Worm (Caenorhabditis elegans) whole organism, early embryonic: Measurements from ENCODE around the gene asps-1.
A peak's percentile ranks its signal among the peaks of the same experiment; 100 is the strongest.

ENCODE experiments used
- B0310.2 ChIP-seq: sonication (generic microtip); optimal IDR thresholded peaks from 2 replicates; lab custom pipeline; 2016; ENCODE audit warnings: mild to moderate bottlenecking, missing genetic modification characterization, missing compliant biosample characterization
- F13C5.2 ChIP-seq: sonication (generic microtip); optimal IDR thresholded peaks from 2 replicates; lab custom pipeline; 2017; ENCODE audit warnings: mild to moderate bottlenecking, missing genetic modification characterization, inconsistent platforms, missing compliant biosample characterization
- aly-1 ChIP-seq: sonication (generic microtip); optimal IDR thresholded peaks from 2 replicates; lab custom pipeline; 2016; ENCODE audit warnings: missing genetic modification characterization, missing compliant biosample characterization
- ama-1 ChIP-seq: fragments of 150-350 bp; optimal IDR thresholded peaks from 2 replicates; lab custom pipeline; 2014
- ceh-13 ChIP-seq: fragments of 200-800 bp; sonication (Bioruptor generic); optimal IDR thresholded peaks from 2 replicates; lab custom pipeline; 2018; ENCODE audit warnings: mild to moderate bottlenecking, missing genetic modification characterization, missing compliant biosample characterization
- ceh-36 ChIP-seq: sonication (generic microtip); optimal IDR thresholded peaks from 2 replicates; lab custom pipeline; 2016; ENCODE audit warnings: missing genetic modification characterization, inconsistent platforms, missing compliant biosample characterization
- ets-7 ChIP-seq: sonication (generic microtip); optimal IDR thresholded peaks from 2 replicates; lab custom pipeline; 2016; ENCODE audit warnings: missing genotype, missing genetic modification characterization, missing compliant biosample characterization
- flt-1 ChIP-seq: fragments of 200-800 bp; sonication (Bioruptor generic); IDR thresholded peaks from 2 replicates; pipeline ENCODE4 v1.3.6; 2022; ENCODE audit warnings: missing genetic modification characterization, missing compliant biosample characterization
- hmbx-1 ChIP-seq: sonication (generic microtip); optimal IDR thresholded peaks from 2 replicates; lab custom pipeline; 2016; ENCODE audit warnings: mild to moderate bottlenecking, missing genetic modification characterization, missing compliant biosample characterization
- hmg-4 ChIP-seq: fragments of 200-800 bp; sonication (Bioruptor generic); optimal IDR thresholded peaks from 2 replicates; lab custom pipeline; 2018; ENCODE audit warnings: mild to moderate bottlenecking, missing genetic modification characterization, missing compliant biosample characterization
- hnd-1 ChIP-seq: sonication (generic microtip); optimal IDR thresholded peaks from 2 replicates; lab custom pipeline; 2016; ENCODE audit warnings: missing genetic modification characterization, missing compliant biosample characterization
- pes-1 ChIP-seq: fragments of 200-800 bp; sonication (Bioruptor generic); IDR thresholded peaks from 2 replicates; pipeline ENCODE4 v1.3.6; 2022; ENCODE audit warnings: missing genetic modification reagents, missing genetic modification characterization, missing compliant biosample characterization
- scrt-1 ChIP-seq: fragments of 200-800 bp; sonication (Bioruptor generic); IDR thresholded peaks from 2 replicates; pipeline ENCODE4 v1.3.6; 2022; ENCODE audit warnings: missing genetic modification characterization, missing compliant biosample characterization
- sea-1 ChIP-seq: fragments of 200-800 bp; sonication (Bioruptor generic); conservative IDR thresholded peaks from 2 replicates; pipeline ENCODE4 v1.3.6; 2022; ENCODE audit warnings: missing genetic modification characterization, missing compliant biosample characterization
- tbx-11 ChIP-seq: fragments of 200-800 bp; sonication (Bioruptor generic); IDR thresholded peaks from 2 replicates; pipeline ENCODE4 v1.3.6; 2022; ENCODE audit warnings: missing genetic modification characterization, missing compliant biosample characterization
- tbx-37 ChIP-seq: fragments of 200-800 bp; sonication (Bioruptor generic); conservative IDR thresholded peaks from 2 replicates; pipeline ENCODE4 v1.3.6; 2022; ENCODE audit warnings: missing genetic modification reagents, missing genetic modification characterization, missing compliant biosample characterization
- tra-4 ChIP-seq: sonication (generic microtip); optimal IDR thresholded peaks from 2 replicates; lab custom pipeline; 2017; ENCODE audit warnings: missing genetic modification characterization, missing compliant biosample characterization

The asps-1 gene

ce11 chrV:10332012-10332411 lies 14.8 kb upstream of the asps-1 start, which contains the start of gene crm-1:
Gene crm-1 (minus strand): TSS chrV:10332112.
- TF ChIP-seq F13C5.2 (tag; lab: Kevin White, UChicago) (no peak), ceh-13 (no peak), sea-1 (GFP tag; lab: Robert Waterston, UW) (no peak), scrt-1 (GFP tag; lab: Robert Waterston, UW) (no peak), hnd-1 (tag; lab: Kevin White, UChicago) (no peak), ama-1 (lab: Kevin White, UChicago) (no peak), tbx-11 (GFP tag; lab: Robert Waterston, UW) (no peak), ceh-36 (no peak), aly-1 (tag; lab: Kevin White, UChicago) (no peak)

ce11 chrV:10328080-10328479 lies 10.9 kb upstream of the asps-1 start:
- TF ChIP-seq scrt-1 (GFP tag; lab: Robert Waterston, UW) (no peak), ama-1 (lab: Kevin White, UChicago) (no peak), aly-1 (tag; lab: Kevin White, UChicago) (no peak), tra-4 (tag; lab: Kevin White, UChicago) (no peak), ceh-36 (no peak), B0310.2 (tag; lab: Kevin White, UChicago) (no peak), F13C5.2 (tag; lab: Kevin White, UChicago) (no peak), pes-1 (GFP tag; lab: Robert Waterston, UW) (no peak), hmg-4 (GFP tag; lab: Kevin White, UChicago) (no peak), tbx-37 (GFP tag; lab: Robert Waterston, UW) (no peak)

ce11 chrV:10323537-10323936 lies 6.3 kb upstream of the asps-1 start:
- TF ChIP-seq aly-1 (tag; lab: Kevin White, UChicago), result no peak
- no peak for TF ChIP-seq hnd-1 (tag; lab: Kevin White, UChicago)
- TF ChIP-seq ama-1 (lab: Kevin White, UChicago), result no peak
- no peak for TF ChIP-seq sea-1 (GFP tag; lab: Robert Waterston, UW)
- no peak for TF ChIP-seq flt-1 (GFP tag; lab: Robert Waterston, UW)

DNA sequence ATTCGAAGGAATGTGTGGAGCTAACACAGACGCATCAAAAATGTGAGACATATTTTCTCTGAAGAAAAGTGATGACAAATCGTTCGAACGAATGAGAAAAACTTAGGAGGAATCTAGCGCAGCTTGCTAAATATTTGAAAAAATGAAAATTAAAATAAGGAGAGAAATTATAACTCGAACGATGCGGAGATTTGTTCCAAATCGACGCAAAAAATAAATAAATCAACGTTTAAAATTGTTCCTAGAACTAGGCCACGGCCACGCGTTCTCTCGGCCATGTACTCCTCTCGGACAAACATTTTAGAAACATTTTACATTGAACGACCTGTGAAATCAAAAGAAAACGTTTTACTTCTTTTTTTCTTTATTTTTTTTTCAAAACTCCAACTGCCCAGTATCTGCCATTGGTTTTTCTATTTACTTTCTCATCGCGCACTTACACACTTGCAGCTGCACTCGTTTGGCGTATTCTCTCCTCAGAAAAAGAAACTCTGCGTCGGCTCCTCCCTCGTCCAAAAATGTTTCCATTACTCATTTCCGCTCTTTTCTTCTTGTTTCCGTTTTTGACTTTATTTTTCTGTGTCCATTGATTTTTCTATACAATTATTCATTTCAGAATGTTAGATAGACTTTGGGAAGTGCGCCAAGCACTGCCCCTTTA lies 3.0 kb upstream of the asps-1 start, which contains the start of the genes gna-1 and B0024.13:
gna-1 (minus strand) TSS at position 51 of the 661 bp plus-strand sequence.
B0024.13 (plus strand) TSS at position 611 of the 661 bp plus-strand sequence.
- TF ChIP-seq tbx-37 (GFP tag; lab: Robert Waterston, UW) (peak; percentile 41; the same call in 1 of the 2 replicates), ama-1 (lab: Kevin White, UChicago) (no peak), hmbx-1 (tag; lab: Kevin White, UChicago) (no peak), aly-1 (tag; lab: Kevin White, UChicago) (peak; percentile 8), ets-7 (tag; lab: Kevin White, UChicago) (no peak)

DNA sequence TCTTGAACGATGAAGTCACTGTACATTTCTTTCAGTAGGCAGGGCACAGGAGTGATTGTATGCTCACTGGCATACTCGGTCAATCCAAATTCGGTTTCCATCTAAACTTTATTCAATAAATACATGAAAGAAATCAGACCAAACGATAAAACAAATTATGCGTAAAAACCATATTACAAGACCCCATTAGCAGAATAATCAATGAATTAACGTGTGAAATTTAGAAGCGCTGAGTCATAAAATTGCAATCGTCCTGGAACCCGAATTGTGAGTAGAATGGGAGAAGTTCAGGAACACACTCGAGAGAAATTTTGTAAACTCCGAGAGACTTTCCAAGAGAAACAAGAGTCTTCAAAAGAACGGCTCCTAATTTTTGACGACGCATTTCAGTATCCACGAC lies 2.2 kb upstream of the asps-1 start, which contains the start of gene B0024.11:
B0024.11 (minus strand) TSS at position 101 of the 400 bp plus-strand sequence.
- TF ChIP-seq ceh-13 (no peak), hmg-4 (GFP tag; lab: Kevin White, UChicago) (no peak), aly-1 (tag; lab: Kevin White, UChicago) (no peak), ets-7 (tag; lab: Kevin White, UChicago) (no peak), tra-4 (tag; lab: Kevin White, UChicago) (no peak), tbx-37 (GFP tag; lab: Robert Waterston, UW) (no peak), flt-1 (GFP tag; lab: Robert Waterston, UW) (no peak), sea-1 (GFP tag; lab: Robert Waterston, UW) (no peak), hnd-1 (tag; lab: Kevin White, UChicago) (no peak), hmbx-1 (tag; lab: Kevin White, UChicago) (no peak), pes-1 (GFP tag; lab: Robert Waterston, UW) (no peak), ama-1 (lab: Kevin White, UChicago) (no peak), F13C5.2 (tag; lab: Kevin White, UChicago) (no peak), scrt-1 (GFP tag; lab: Robert Waterston, UW) (no peak), tbx-11 (GFP tag; lab: Robert Waterston, UW) (no peak), B0310.2 (tag; lab: Kevin White, UChicago) (no peak), ceh-36 (no peak)

ce11 chrV:10314371-10314770 lies 2.8 kb downstream of the asps-1 start, which contains the start of gene trx-2:
Gene trx-2 (plus strand): TSS chrV:10314671.
- no peak for TF ChIP-seq hnd-1 (tag; lab: Kevin White, UChicago)
- TF ChIP-seq ets-7 (tag; lab: Kevin White, UChicago), result no peak
- no peak for TF ChIP-seq sea-1 (GFP tag; lab: Robert Waterston, UW)
- TF ChIP-seq hmg-4 (GFP tag; lab: Kevin White, UChicago), result no peak
- no peak for TF ChIP-seq ceh-13
- no peak for TF ChIP-seq pes-1 (GFP tag; lab: Robert Waterston, UW)
- TF ChIP-seq tbx-37 (GFP tag; lab: Robert Waterston, UW), result no peak
- TF ChIP-seq F13C5.2 (tag; lab: Kevin White, UChicago), result no peak
- no peak for TF ChIP-seq flt-1 (GFP tag; lab: Robert Waterston, UW)
- no peak for TF ChIP-seq tbx-11 (GFP tag; lab: Robert Waterston, UW)
- TF ChIP-seq ceh-36, result no peak
- no peak for TF ChIP-seq hmbx-1 (tag; lab: Kevin White, UChicago)
- TF ChIP-seq ama-1 (lab: Kevin White, UChicago), result no peak
- TF ChIP-seq aly-1 (tag; lab: Kevin White, UChicago), result no peak

ce11 chrV:10313953-10314352 lies 3.2 kb downstream of the asps-1 start, which contains the start of gene gcy-6:
Gene gcy-6 (minus strand): TSS chrV:10314053.
- no peak for TF ChIP-seq B0310.2 (tag; lab: Kevin White, UChicago)
- no peak for TF ChIP-seq F13C5.2 (tag; lab: Kevin White, UChicago)
- no peak for TF ChIP-seq aly-1 (tag; lab: Kevin White, UChicago)
- no peak for TF ChIP-seq ama-1 (lab: Kevin White, UChicago)
- no peak for TF ChIP-seq hmbx-1 (tag; lab: Kevin White, UChicago)
- TF ChIP-seq pes-1 (GFP tag; lab: Robert Waterston, UW), result no peak
- TF ChIP-seq hnd-1 (tag; lab: Kevin White, UChicago), result no peak
- TF ChIP-seq ets-7 (tag; lab: Kevin White, UChicago), result no peak
- no peak for TF ChIP-seq tra-4 (tag; lab: Kevin White, UChicago)
- TF ChIP-seq sea-1 (GFP tag; lab: Robert Waterston, UW), result no peak
- no peak for TF ChIP-seq ceh-13
